Worm (Caenorhabditis elegans): ENCODE measurements around the gene mrpl-46.

Gene mrpl-46

ce11 chrIV:757548-757947 is 43.1 kb upstream of the mrpl-46 start:
- peak in 1 of 2 experiments; percentile 47 for TF ChIP-seq unc-62 (GFP tag; optimal IDR thresholded peaks at IDR 0.05 in 1 of 2)
- no peak for TF ChIP-seq unc-62 (tag; optimal IDR thresholded peaks at IDR 0.05)
- TF ChIP-seq aha-1 (tag) = peak; percentile 63
- TF ChIP-seq lin-38 (GFP tag; IDR thresholded peaks at IDR 0.05) = no peak

- TF ChIP-seq hmg-1.1 (GFP tag; IDR thresholded peaks at IDR 0.05) (0 out of 2 replicates have a peak, but pooled peaks have one; percentile 26), tag-97 (GFP tag; IDR thresholded peaks at IDR 0.05) (no peak), egl-27 (tag; optimal IDR thresholded peaks at IDR 0.05) (no peak), saeg-2 (GFP tag; IDR thresholded peaks at IDR 0.05) (no peak), aha-1 (tag) (peak; percentile 63)
Observed at ce11 chrIV:760267-760666, 40.4 kb upstream of the mrpl-46 start, which contains the start of gene gst-40. Gene gst-40, plus strand, starts transcription at chrIV:760502.

- TF ChIP-seq vab-7 (GFP tag; IDR thresholded peaks at IDR 0.05) (no peak), mdt-29 (GFP tag; IDR thresholded peaks at IDR 0.05) (no peak), aha-1 (tag) (peak; percentile 73), attf-4 (tag; optimal IDR thresholded peaks at IDR 0.05) (no peak), lir-3 (tag; optimal IDR thresholded peaks at IDR 0.05) (no peak), nhr-10 (tag; optimal IDR thresholded peaks at IDR 0.05) (peak; percentile 31), gei-8 (GFP tag; optimal IDR thresholded peaks at IDR 0.05) (no peak), nhr-25 (tag; optimal IDR thresholded peaks at IDR 0.05; ENCODE audit: borderline replicate concordance, insufficient read depth) (peak; percentile 32), mes-2 (tag; optimal IDR thresholded peaks at IDR 0.05; ENCODE audit: poor library complexity, severe bottlenecking) (peak; percentile 6), zfp-3 (GFP tag; conservative IDR thresholded peaks at IDR 0.05) (0 out of 2 replicates have a peak, but pooled peaks have one; percentile 68), ama-1 (optimal IDR thresholded peaks at IDR 0.05) (peak; percentile 91), lin-1 (GFP tag; IDR thresholded peaks at IDR 0.05) (no peak), unc-62 (GFP tag; optimal IDR thresholded peaks at IDR 0.05 in 1 of 2) (peak in 1 of 2 experiments; percentile 92), unc-62 (tag; optimal IDR thresholded peaks at IDR 0.05) (no peak), nhr-77 (tag; optimal IDR thresholded peaks at IDR 0.05) (peak; percentile 40), Y48G9A.11 (GFP tag; IDR thresholded peaks at IDR 0.05) (0 out of 2 replicates have a peak, but pooled peaks have one; percentile 12)
Observed at ce11 chrIV:762016-762459, 38.6 kb upstream of the mrpl-46 start.

ce11 chrIV:762486-763376 is 37.9 kb upstream of the mrpl-46 start:
- TF ChIP-seq set-16 (GFP tag; IDR thresholded peaks at IDR 0.05) (peak; percentile 96), egl-27 (tag; optimal IDR thresholded peaks at IDR 0.05) (no peak), lin-38 (GFP tag; IDR thresholded peaks at IDR 0.05) (0 out of 2 replicates have a peak, but pooled peaks have one; percentile 9), nhr-28 (tag; optimal IDR thresholded peaks at IDR 0.05) (no peak)

- no peak for TF ChIP-seq fos-1 (tag; optimal IDR thresholded peaks at IDR 0.05)
- TF ChIP-seq ztf-7 (tag; optimal IDR thresholded peaks at IDR 0.05) = no peak
- no peak for TF ChIP-seq duxl-1 (tag; optimal IDR thresholded peaks at IDR 0.05; ENCODE audit: poor library complexity)
- no peak for TF ChIP-seq zfp-3 (GFP tag; conservative IDR thresholded peaks at IDR 0.05)
- no peak for TF ChIP-seq cey-2 (tag; optimal IDR thresholded peaks at IDR 0.05; ENCODE audit: borderline replicate concordance, insufficient read depth)
- TF ChIP-seq lsy-2 (tag; optimal IDR thresholded peaks at IDR 0.05) = peak in 1 of 2 experiments; percentile 21
- no peak for TF ChIP-seq arid-1 (GFP tag; conservative IDR thresholded peaks at IDR 0.05)
- no peak for TF ChIP-seq pqm-1 (tag; optimal IDR thresholded peaks at IDR 0.05)
- no peak for TF ChIP-seq nhr-6 (tag; optimal IDR thresholded peaks at IDR 0.05)
- TF ChIP-seq F49E8.2 (tag; optimal IDR thresholded peaks at IDR 0.05; ENCODE audit: borderline replicate concordance) = no peak
- TF ChIP-seq lim-7 (GFP tag; IDR thresholded peaks at IDR 0.05) = no peak
- TF ChIP-seq daf-16 (GFP tag; optimal IDR thresholded peaks at IDR 0.05) = no peak
- no peak for TF ChIP-seq daf-16 (tag; optimal IDR thresholded peaks at IDR 0.05)
- TF ChIP-seq dpl-1 (GFP tag; optimal IDR thresholded peaks at IDR 0.05) = no peak
- TF ChIP-seq ceh-62 (tag; optimal IDR thresholded peaks at IDR 0.05) = no peak
- no peak for TF ChIP-seq nhr-77 (tag; optimal IDR thresholded peaks at IDR 0.05)
- TF ChIP-seq F37D6.2 (tag; optimal IDR thresholded peaks at IDR 0.05) = no peak
- TF ChIP-seq ces-1 (GFP tag; optimal IDR thresholded peaks at IDR 0.05) = no peak
- no peak for TF ChIP-seq ZK337.2 (GFP tag; IDR thresholded peaks at IDR 0.05)
- peak; percentile 77 for TF ChIP-seq nhr-25 (tag; optimal IDR thresholded peaks at IDR 0.05; ENCODE audit: borderline replicate concordance, insufficient read depth)
- TF ChIP-seq ama-1 (optimal IDR thresholded peaks at IDR 0.05) = peak; percentile 93
Observed at ce11 chrIV:763377-764063, 37.1 kb upstream of the mrpl-46 start, which contains the start of gene col-103. Gene col-103, minus strand, starts transcription at chrIV:763678.

Measured in whole organism, L4 larva.